Worm (Caenorhabditis elegans) whole organism, L2 larva: ENCODE data around the gene R04B3.1.

Source experiments
- ZK546.5 ChIP-seq: sonication (generic microtip); optimal IDR thresholded peaks from 2 replicates; lab custom pipeline; 2017; ENCODE audit warnings: missing biosample characterization, missing genetic modification characterization
- ama-1 ChIP-seq: fragments of 150-350 bp; optimal IDR thresholded peaks from 2 replicates; lab custom pipeline; 2018; ENCODE audit warnings: inconsistent platforms
- ceh-16 ChIP-seq: fragments of 150-350 bp; optimal IDR thresholded peaks from 2 replicates; lab custom pipeline; 2014; ENCODE audit warnings: missing biosample characterization, missing genetic modification characterization
- crh-2 ChIP-seq: sonication (generic microtip); optimal IDR thresholded peaks from 2 replicates; lab custom pipeline; 2017; ENCODE audit warnings: missing biosample characterization, missing genetic modification characterization
- dmd-4 ChIP-seq: sonication (generic microtip); optimal IDR thresholded peaks from 2 replicates; lab custom pipeline; 2017; ENCODE audit warnings: missing biosample characterization, missing genetic modification characterization
- lin-11 ChIP-seq: fragments of 150-350 bp; sonication (generic microtip); optimal IDR thresholded peaks from 2 replicates; lab custom pipeline; 2014; ENCODE audit warnings: missing biosample characterization, missing genetic modification characterization, inconsistent platforms, mixed read lengths
- mab-5 ChIP-seq: fragments of 150-350 bp; optimal IDR thresholded peaks from 2 replicates; lab custom pipeline; 2014; ENCODE audit warnings: missing biosample characterization, missing genetic modification characterization
- nhr-6 ChIP-seq: fragments of 150-350 bp; optimal IDR thresholded peaks from 2 replicates; lab custom pipeline; 2014; ENCODE audit warnings: missing biosample characterization, missing genetic modification characterization
- nhr-77 ChIP-seq: fragments of 150-350 bp; optimal IDR thresholded peaks from 2 replicates; lab custom pipeline; 2014; ENCODE audit warnings: missing biosample characterization, missing genetic modification characterization
- snpc-4 ChIP-seq: fragments of 150-350 bp; optimal IDR thresholded peaks from 2 replicates; lab custom pipeline; 2014; ENCODE audit warnings: missing biosample characterization, missing genetic modification characterization
- unc-62 ChIP-seq: fragments of 150-350 bp; optimal IDR thresholded peaks from 2 replicates; lab custom pipeline; 2014; ENCODE audit warnings: missing biosample characterization, missing genetic modification reagents, missing genetic modification characterization
- zag-1 ChIP-seq: fragments of 150-350 bp; optimal IDR thresholded peaks from 2 replicates; lab custom pipeline; 2014; ENCODE audit warnings: missing biosample characterization, missing genetic modification characterization

DNA sequence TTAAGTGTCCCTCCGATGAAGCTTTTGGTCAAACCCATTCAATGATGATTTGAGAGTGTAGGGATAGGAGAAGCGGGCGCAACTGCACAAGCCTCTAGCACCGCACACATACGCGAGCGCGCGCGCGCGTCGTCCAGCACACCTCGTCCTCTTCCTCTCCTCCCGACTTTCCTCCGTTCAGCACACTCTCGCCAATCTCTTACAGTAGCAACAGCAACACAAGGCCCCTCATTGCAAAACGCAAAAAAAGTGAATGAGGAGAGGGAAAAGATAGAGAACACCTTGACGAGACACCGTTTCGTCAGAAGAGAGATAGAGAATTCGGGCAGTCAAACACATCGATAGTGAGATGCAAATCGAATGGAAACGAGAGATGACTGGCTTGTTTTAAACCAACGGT, 38.7 kb downstream of the R04B3.1 start:
- TF ChIP-seq nhr-77 (no peak), ZK546.5 (tag; lab: Kevin White, UChicago) (no peak), nhr-6 (tag; lab: Kevin White, UChicago) (peak; percentile 9), ceh-16 (tag; lab: Kevin White, UChicago) (peak; percentile 7), unc-62 (no peak), ama-1 (lab: Kevin White, UChicago) (no peak), mab-5 (tag; lab: Kevin White, UChicago) (no peak), snpc-4 (no peak), lin-11 (no peak), zag-1 (no peak), crh-2 (peak; percentile 40), dmd-4 (no peak)
